Worm (Caenorhabditis elegans): Measurements from ENCODE around the gene ampd-1.

The ampd-1 gene

DNA sequence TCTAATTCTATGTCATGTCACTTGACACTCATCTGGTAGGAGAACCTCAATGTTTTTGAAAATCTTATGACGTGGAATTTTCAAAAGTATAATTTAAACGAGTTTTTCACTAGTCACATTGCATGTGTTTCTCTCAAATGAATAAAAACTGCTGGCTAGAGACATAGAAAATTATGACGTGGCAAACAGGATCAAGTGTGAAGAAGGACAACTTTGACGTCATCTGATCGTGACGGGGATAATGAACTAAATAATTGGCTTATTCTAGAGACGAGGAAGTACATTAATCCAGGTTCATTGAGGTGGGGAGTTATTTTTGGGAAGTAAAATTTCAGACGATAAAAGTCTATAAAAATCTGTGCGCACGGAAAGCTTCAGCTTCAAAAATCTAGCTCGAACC is 19.9 kb upstream of the ampd-1 start:
- no peak for TF ChIP-seq sptf-1 (tag; optimal IDR thresholded peaks at IDR 0.05)
- no peak for TF ChIP-seq pqm-1 (tag; optimal IDR thresholded peaks at IDR 0.05)
- no peak for TF ChIP-seq unc-130 (tag; optimal IDR thresholded peaks at IDR 0.05)
- TF ChIP-seq nhr-19 (GFP tag; conservative IDR thresholded peaks at IDR 0.05): no peak
- TF ChIP-seq elt-2 (tag; optimal IDR thresholded peaks at IDR 0.05): no peak
- TF ChIP-seq lsy-2 (tag; optimal IDR thresholded peaks at IDR 0.05): no peak
- TF ChIP-seq swsn-7 (tag; optimal IDR thresholded peaks at IDR 0.05): peak; percentile 3
- peak; percentile 18 for TF ChIP-seq lin-14 (GFP tag; optimal IDR thresholded peaks at IDR 0.05)
- TF ChIP-seq ces-1 (GFP tag; optimal IDR thresholded peaks at IDR 0.05): no peak
- TF ChIP-seq sox-4 (tag; optimal IDR thresholded peaks at IDR 0.05): no peak
- TF ChIP-seq nhr-85 (tag): peak; percentile 52
- no peak for TF ChIP-seq nhr-76 (tag; optimal IDR thresholded peaks at IDR 0.05)
- peak; percentile 44 for TF ChIP-seq nhr-71 (tag; optimal IDR thresholded peaks at IDR 0.05)
- no peak for TF ChIP-seq nhr-28 (tag; optimal IDR thresholded peaks at IDR 0.05)
- TF ChIP-seq nhr-20 (tag; optimal IDR thresholded peaks at IDR 0.05): peak; percentile 9
- peak; percentile 63 for TF ChIP-seq dsc-1 (tag; optimal IDR thresholded peaks at IDR 0.05)
- no peak for TF ChIP-seq efl-3 (GFP tag; optimal IDR thresholded peaks at IDR 0.05)
- no peak for TF ChIP-seq hlh-4 (tag; optimal IDR thresholded peaks at IDR 0.05)
- TF ChIP-seq ztf-4 (tag; optimal IDR thresholded peaks at IDR 0.05): peak; percentile 16
- no peak for TF ChIP-seq alr-1 (tag; optimal IDR thresholded peaks at IDR 0.05; ENCODE audit: borderline replicate concordance)
- TF ChIP-seq dpl-1 (GFP tag; optimal IDR thresholded peaks at IDR 0.05): no peak
- no peak for TF ChIP-seq elt-3 (tag; optimal IDR thresholded peaks at IDR 0.05)
- peak; percentile 19 for TF ChIP-seq blmp-1 (tag; optimal IDR thresholded peaks at IDR 0.05)
- TF ChIP-seq lin-35 (GFP tag; optimal IDR thresholded peaks at IDR 0.05): no peak
- peak; percentile 22 for TF ChIP-seq nhr-47 (tag; optimal IDR thresholded peaks at IDR 0.05)

DNA sequence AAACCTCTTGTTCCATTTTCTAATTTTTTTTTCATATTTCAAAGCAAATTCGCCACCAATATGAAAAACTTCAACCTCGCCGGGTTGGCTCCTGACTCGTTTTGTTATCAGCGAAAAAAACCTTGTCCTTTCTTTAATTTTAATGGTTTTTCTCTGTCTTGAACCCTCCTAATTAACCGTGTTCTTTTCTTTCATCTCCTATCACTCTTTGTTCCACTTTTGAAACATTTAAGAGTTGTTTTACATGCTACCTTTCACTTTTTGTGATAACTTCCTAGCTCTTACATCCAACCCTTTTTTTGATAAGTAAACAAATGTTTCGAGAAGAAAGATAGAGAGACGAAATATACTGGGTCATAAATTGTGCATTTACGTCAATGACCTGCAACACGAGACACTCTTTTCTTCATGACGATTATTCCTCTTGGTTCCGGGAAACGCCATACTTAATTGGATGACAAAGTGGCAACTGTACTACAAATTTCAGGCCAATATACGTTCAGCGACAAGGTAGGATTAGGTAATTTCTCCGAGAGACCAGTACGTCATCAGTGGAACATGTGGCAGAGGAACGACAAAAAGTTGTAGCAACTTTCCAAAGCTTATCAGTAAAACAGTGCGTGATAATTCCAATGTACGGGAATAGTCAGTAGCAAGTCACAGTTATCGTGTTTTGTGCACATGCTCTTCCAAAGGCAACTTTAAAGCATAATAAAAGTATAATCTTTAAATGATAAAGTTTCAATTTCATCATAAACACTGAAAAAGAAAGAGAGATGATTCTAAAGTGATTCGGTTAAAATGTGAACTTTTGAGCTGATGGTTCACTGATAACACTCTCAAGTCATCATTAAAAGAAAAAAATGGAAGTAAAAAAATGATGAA is 18.2 kb upstream of the ampd-1 start:
- TF ChIP-seq elt-2 (tag; optimal IDR thresholded peaks at IDR 0.05) (peak; percentile 98), zag-1 (tag; optimal IDR thresholded peaks at IDR 0.05) (no peak), nhr-71 (tag; optimal IDR thresholded peaks at IDR 0.05) (peak; percentile 43)

DNA sequence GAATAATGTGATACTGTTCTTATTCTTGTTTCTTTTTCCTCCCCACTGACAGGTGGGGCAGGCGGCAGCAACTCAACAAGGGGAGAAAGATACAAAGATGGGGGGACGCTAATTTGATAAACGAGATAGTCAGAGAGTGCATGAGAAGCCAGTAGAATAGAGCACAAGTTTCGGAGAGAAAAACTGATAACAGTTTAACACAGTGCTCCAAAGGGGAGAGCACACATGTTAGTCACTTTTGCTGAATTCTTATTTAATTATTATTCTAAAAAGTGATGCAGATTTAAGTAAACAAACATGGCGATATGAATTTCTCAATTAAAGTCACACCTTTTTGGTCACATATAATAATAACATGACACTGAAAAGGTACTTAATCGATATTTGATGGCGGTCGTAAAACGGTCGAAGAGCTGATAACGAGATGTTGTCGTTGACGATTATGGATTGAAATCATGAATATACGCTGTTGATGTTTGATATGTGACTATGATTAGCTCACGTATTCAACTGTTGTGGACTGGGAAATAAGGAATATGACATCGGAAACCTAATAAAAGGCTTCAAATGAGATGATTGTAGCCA is 17.1 kb upstream of the ampd-1 start:
- TF ChIP-seq nhr-71 (tag; optimal IDR thresholded peaks at IDR 0.05) (peak; percentile 36), egl-27 (tag; optimal IDR thresholded peaks at IDR 0.05) (no peak), nhr-84 (tag; optimal IDR thresholded peaks at IDR 0.05) (no peak), tlp-1 (tag; optimal IDR thresholded peaks at IDR 0.05) (peak; percentile 44), zag-1 (tag; optimal IDR thresholded peaks at IDR 0.05) (no peak), sup-37 (GFP tag; optimal IDR thresholded peaks at IDR 0.05) (no peak), fkh-8 (tag; optimal IDR thresholded peaks at IDR 0.05) (no peak), unc-98 (GFP tag; IDR thresholded peaks at IDR 0.05) (no peak), hpl-2 (GFP tag; optimal IDR thresholded peaks at IDR 0.05) (no peak), elt-3 (tag; optimal IDR thresholded peaks at IDR 0.05) (no peak), Y116A8C.19 (tag; optimal IDR thresholded peaks at IDR 0.05; ENCODE audit: borderline replicate concordance) (no peak), lin-39 (tag; optimal IDR thresholded peaks at IDR 0.05) (no peak), elt-2 (tag; optimal IDR thresholded peaks at IDR 0.05) (peak; percentile 97), lin-14 (GFP tag; optimal IDR thresholded peaks at IDR 0.05) (peak; percentile 23), nhr-47 (tag; optimal IDR thresholded peaks at IDR 0.05) (no peak), pqm-1 (tag; optimal IDR thresholded peaks at IDR 0.05) (no peak), vab-15 (tag; optimal IDR thresholded peaks at IDR 0.05) (no peak), unc-62 (GFP tag; optimal IDR thresholded peaks at IDR 0.05) (no peak), C04F5.9 (tag; optimal IDR thresholded peaks at IDR 0.05) (no peak), isw-1 (GFP tag; IDR thresholded peaks at IDR 0.05) (no peak), grh-1 (GFP tag; IDR thresholded peaks at IDR 0.05) (no peak), dsc-1 (tag; optimal IDR thresholded peaks at IDR 0.05) (no peak)
